Worm (Caenorhabditis elegans): ENCODE measurements around the gene exc-5.

The exc-5 gene

ce11 chrIV:8807327-8807726 is 6.1 kb downstream of the exc-5 start:
- TF ChIP-seq ttx-3 (tag; optimal IDR thresholded peaks at IDR 0.05): no peak
- TF ChIP-seq sdc-2 (tag; optimal IDR thresholded peaks at IDR 0.05): no peak
- no peak for TF ChIP-seq pha-2 (tag; optimal IDR thresholded peaks at IDR 0.05)
- no peak for TF ChIP-seq C38D4.7 (GFP tag; optimal IDR thresholded peaks at IDR 0.05)
- no peak for TF ChIP-seq ceh-48 (tag; optimal IDR thresholded peaks at IDR 0.05)
- no peak for TF ChIP-seq F13H6.1 (tag; optimal IDR thresholded peaks at IDR 0.05)
- no peak for TF ChIP-seq ceh-31 (tag; optimal IDR thresholded peaks at IDR 0.05)
- TF ChIP-seq gmeb-2 (tag; optimal IDR thresholded peaks at IDR 0.05): no peak
- TF ChIP-seq T23F11.4 (GFP tag; optimal IDR thresholded peaks at IDR 0.05): no peak
- TF ChIP-seq ceh-14 (tag; optimal IDR thresholded peaks at IDR 0.05): no peak
- TF ChIP-seq nfya-1 (tag; optimal IDR thresholded peaks at IDR 0.05): no peak
- no peak for TF ChIP-seq ceh-30 (tag; optimal IDR thresholded peaks at IDR 0.05)
- TF ChIP-seq unc-86 (tag; optimal IDR thresholded peaks at IDR 0.05): no peak
- no peak for TF ChIP-seq ceh-2 (tag; optimal IDR thresholded peaks at IDR 0.05)
- TF ChIP-seq lin-11 (tag; optimal IDR thresholded peaks at IDR 0.05): no peak
- no peak for TF ChIP-seq npax-4 (tag; optimal IDR thresholded peaks at IDR 0.05)
- TF ChIP-seq dve-1 (tag; optimal IDR thresholded peaks at IDR 0.05): no peak
- TF ChIP-seq ceh-24 (tag; optimal IDR thresholded peaks at IDR 0.05): no peak

- TF ChIP-seq unc-42 (tag; optimal IDR thresholded peaks at IDR 0.05) (no peak), pqm-1 (tag; optimal IDR thresholded peaks at IDR 0.05) (no peak), ceh-48 (tag; optimal IDR thresholded peaks at IDR 0.05) (no peak), ceh-31 (tag; optimal IDR thresholded peaks at IDR 0.05) (no peak), dve-1 (tag; optimal IDR thresholded peaks at IDR 0.05) (no peak), pag-3 (tag; optimal IDR thresholded peaks at IDR 0.05; ENCODE audit: borderline replicate concordance) (no peak), che-1 (tag; optimal IDR thresholded peaks at IDR 0.05) (no peak), zip-5 (tag; optimal IDR thresholded peaks at IDR 0.05) (no peak), nfya-1 (tag; optimal IDR thresholded peaks at IDR 0.05) (no peak), ceh-30 (tag; optimal IDR thresholded peaks at IDR 0.05) (no peak), nhr-232 (tag; optimal IDR thresholded peaks at IDR 0.05) (no peak), madf-2 (tag; optimal IDR thresholded peaks at IDR 0.05) (no peak), hlh-6 (tag; optimal IDR thresholded peaks at IDR 0.05) (no peak), K09A11.1 (tag; optimal IDR thresholded peaks at IDR 0.05; ENCODE audit: insufficient read depth) (no peak), hlh-13 (GFP tag; optimal IDR thresholded peaks at IDR 0.05) (no peak), pat-9 (tag; optimal IDR thresholded peaks at IDR 0.05) (no peak)
These were observed 15.2 kb downstream of the exc-5 start, which contains the start of gene clec-182 for ce11 chrIV:8798255-8798654. TSS of gene clec-182 (minus strand) at chrIV:8798355.

ce11 chrIV:8796246-8796645 is 17.2 kb downstream of the exc-5 start:
- no peak for TF ChIP-seq T23F11.4 (GFP tag; optimal IDR thresholded peaks at IDR 0.05)
- TF ChIP-seq pha-4 (tag; optimal IDR thresholded peaks at IDR 0.05): no peak
- TF ChIP-seq unc-42 (tag; optimal IDR thresholded peaks at IDR 0.05): no peak
- no peak for TF ChIP-seq pag-3 (tag; optimal IDR thresholded peaks at IDR 0.05; ENCODE audit: borderline replicate concordance)
- TF ChIP-seq dmd-4 (tag; optimal IDR thresholded peaks at IDR 0.05; ENCODE audit: borderline replicate concordance): no peak
- TF ChIP-seq unc-3 (GFP tag; conservative IDR thresholded peaks at IDR 0.05): no peak
- no peak for TF ChIP-seq unc-3 (tag; optimal IDR thresholded peaks at IDR 0.05)
- TF ChIP-seq F13H6.1 (tag; optimal IDR thresholded peaks at IDR 0.05): no peak
- no peak for TF ChIP-seq ceh-18 (tag; optimal IDR thresholded peaks at IDR 0.05)
- TF ChIP-seq che-1 (tag; optimal IDR thresholded peaks at IDR 0.05): no peak
- no peak for TF ChIP-seq hlh-8 (tag; optimal IDR thresholded peaks at IDR 0.05)
- TF ChIP-seq Y22D7AL.16 (tag; optimal IDR thresholded peaks at IDR 0.05): no peak
- TF ChIP-seq eyg-1 (tag; optimal IDR thresholded peaks at IDR 0.05): no peak
- no peak for TF ChIP-seq nfya-1 (tag; optimal IDR thresholded peaks at IDR 0.05)
- no peak for TF ChIP-seq sdc-2 (tag; optimal IDR thresholded peaks at IDR 0.05)
- TF ChIP-seq ceh-19 (GFP tag; optimal IDR thresholded peaks at IDR 0.05): no peak
- no peak for TF ChIP-seq ceh-14 (tag; optimal IDR thresholded peaks at IDR 0.05)
- no peak for TF ChIP-seq hlh-30 (tag; optimal IDR thresholded peaks at IDR 0.05; ENCODE audit: insufficient read depth)
- TF ChIP-seq dve-1 (tag; optimal IDR thresholded peaks at IDR 0.05): no peak
- no peak for TF ChIP-seq pqm-1 (tag; optimal IDR thresholded peaks at IDR 0.05)
- TF ChIP-seq fax-1 (tag; optimal IDR thresholded peaks at IDR 0.05): no peak

Data from whole organism, late embryonic.